Worm (Caenorhabditis elegans) whole organism, midembryonic: Measurements from ENCODE around the gene clec-34.

Experiments
- flt-1 ChIP-seq: fragments of 200-800 bp; sonication (Bioruptor generic); IDR thresholded peaks from 2 replicates; pipeline ENCODE4 v1.3.6; 2022; ENCODE audit warnings: missing genetic modification characterization, missing compliant biosample characterization
- tab-1 ChIP-seq: fragments of 200-800 bp; sonication (Bioruptor generic); IDR thresholded peaks from 2 replicates; pipeline ENCODE4 v1.3.6; 2022; ENCODE audit warnings: missing genetic modification characterization, missing compliant biosample characterization

- no peak for TF ChIP-seq tab-1 (GFP tag; lab: Robert Waterston, UW)
- TF ChIP-seq flt-1 (GFP tag; lab: Robert Waterston, UW), result no peak
Measured at ce11 chrV:16747031-16747672, 11.6 kb downstream of the clec-34 start, which contains the start of gene dkf-2.
